Fruit fly (Drosophila melanogaster): ENCODE results near the gene Gat.

Gene Gat

DNA sequence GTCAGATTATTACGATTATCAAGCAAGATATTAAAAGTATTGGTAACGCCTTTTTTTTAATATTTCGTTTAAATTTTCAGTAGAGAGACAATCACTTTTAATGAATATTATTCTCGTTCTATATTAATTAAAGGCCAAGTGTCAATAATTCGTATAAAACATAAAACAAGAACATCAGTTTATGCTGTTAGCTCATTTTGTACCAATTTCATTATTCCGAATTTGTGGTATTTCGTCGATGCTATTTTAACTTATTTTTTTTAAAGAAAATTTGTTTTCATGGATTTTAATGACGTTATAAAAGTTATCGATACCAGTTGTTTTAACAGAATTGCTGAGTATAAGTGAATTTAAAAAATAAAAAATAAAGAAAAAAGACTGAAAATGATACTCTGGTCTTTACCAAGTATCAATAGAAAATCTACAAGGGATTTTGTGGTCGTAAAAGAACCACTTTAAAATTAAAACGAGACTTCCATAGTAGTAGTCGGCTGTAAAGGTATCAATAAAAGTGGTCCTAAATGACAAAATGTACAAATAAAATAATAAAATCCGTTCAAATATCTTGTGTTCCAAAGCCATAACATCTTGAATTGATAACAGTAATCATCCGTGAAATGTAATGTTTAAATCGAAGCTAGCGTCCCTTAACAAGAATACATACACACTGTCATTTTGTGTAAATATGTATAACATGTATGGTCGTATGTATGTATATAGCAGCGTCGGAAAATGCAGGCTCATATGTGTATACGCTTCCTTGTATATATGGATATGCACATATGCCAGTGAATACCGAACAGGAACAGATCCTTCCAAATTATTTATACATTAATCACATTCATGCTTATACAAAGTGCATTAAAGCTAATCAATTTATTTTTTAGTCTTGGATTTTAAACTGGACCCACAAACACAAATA, 18.8 kb upstream of the Gat start, which contains the start of gene Eph:
Gene Eph, plus strand, starts transcription at position 287 of the 922 bp plus-strand sequence.
- TF ChIP-seq CG3919 (GFP tag; optimal IDR thresholded peaks at IDR 0.05), result no peak
- no peak for TF ChIP-seq ss (GFP tag; optimal IDR thresholded peaks at IDR 0.05)
- no peak for TF ChIP-seq achi (GFP tag; optimal IDR thresholded peaks at IDR 0.05)
- no peak for TF ChIP-seq CG6854 (GFP tag; optimal IDR thresholded peaks at IDR 0.05)
- no peak for TF ChIP-seq acj6 (GFP tag; optimal IDR thresholded peaks at IDR 0.05)
- no peak for TF ChIP-seq net (GFP tag; optimal IDR thresholded peaks at IDR 0.05)
- TF ChIP-seq Sox102F (GFP tag; optimal IDR thresholded peaks at IDR 0.05), result no peak
- no peak for TF ChIP-seq CG8319 (GFP tag; optimal IDR thresholded peaks at IDR 0.05)
- peak; percentile 77 for TF ChIP-seq Eip78C (GFP tag)
- TF ChIP-seq CG15336 (GFP tag; IDR thresholded peaks at IDR 0.05), result no peak
- TF ChIP-seq salr (GFP tag; optimal IDR thresholded peaks at IDR 0.05), result no peak
- TF ChIP-seq dac (GFP tag; optimal IDR thresholded peaks at IDR 0.05), result no peak
- TF ChIP-seq topi (GFP tag; optimal IDR thresholded peaks at IDR 0.05), result peak; percentile 4
- TF ChIP-seq Sox15 (GFP tag; optimal IDR thresholded peaks at IDR 0.05), result no peak
- TF ChIP-seq Ets21C (GFP tag; optimal IDR thresholded peaks at IDR 0.05), result no peak
- TF ChIP-seq CG9139 (GFP tag; optimal IDR thresholded peaks at IDR 0.05), result no peak
- TF ChIP-seq OdsH (GFP tag; optimal IDR thresholded peaks at IDR 0.05), result no peak
- no peak for TF ChIP-seq Hr39 (GFP tag; optimal IDR thresholded peaks at IDR 0.05)
- no peak for TF ChIP-seq pdm3 (GFP tag; optimal IDR thresholded peaks at IDR 0.05)
- TF ChIP-seq Hr4 (GFP tag; optimal IDR thresholded peaks at IDR 0.05), result peak; percentile 12
- no peak for TF ChIP-seq Eip93F (GFP tag; optimal IDR thresholded peaks at IDR 0.05)
- TF ChIP-seq Ets96B (tag; optimal IDR thresholded peaks at IDR 0.05), result no peak
- no peak for TF ChIP-seq Smox (GFP tag; optimal IDR thresholded peaks at IDR 0.05)
- TF ChIP-seq CG10631 (GFP tag; optimal IDR thresholded peaks at IDR 0.05), result no peak
- no peak for TF ChIP-seq CG6808 (GFP tag; optimal IDR thresholded peaks at IDR 0.05)
- no peak for TF ChIP-seq CG1621 (tag; optimal IDR thresholded peaks at IDR 0.05)
- TF ChIP-seq CG31627 (GFP tag; optimal IDR thresholded peaks at IDR 0.05), result no peak
- TF ChIP-seq CG8119 (GFP tag; IDR thresholded peaks at IDR 0.05), result no peak
- no peak for TF ChIP-seq eg (GFP tag; IDR thresholded peaks at IDR 0.05)
- peak; percentile 7 for TF ChIP-seq esn (GFP tag; optimal IDR thresholded peaks at IDR 0.05)
- no peak for TF ChIP-seq CG8632 (GFP tag; optimal IDR thresholded peaks at IDR 0.05)

DNA sequence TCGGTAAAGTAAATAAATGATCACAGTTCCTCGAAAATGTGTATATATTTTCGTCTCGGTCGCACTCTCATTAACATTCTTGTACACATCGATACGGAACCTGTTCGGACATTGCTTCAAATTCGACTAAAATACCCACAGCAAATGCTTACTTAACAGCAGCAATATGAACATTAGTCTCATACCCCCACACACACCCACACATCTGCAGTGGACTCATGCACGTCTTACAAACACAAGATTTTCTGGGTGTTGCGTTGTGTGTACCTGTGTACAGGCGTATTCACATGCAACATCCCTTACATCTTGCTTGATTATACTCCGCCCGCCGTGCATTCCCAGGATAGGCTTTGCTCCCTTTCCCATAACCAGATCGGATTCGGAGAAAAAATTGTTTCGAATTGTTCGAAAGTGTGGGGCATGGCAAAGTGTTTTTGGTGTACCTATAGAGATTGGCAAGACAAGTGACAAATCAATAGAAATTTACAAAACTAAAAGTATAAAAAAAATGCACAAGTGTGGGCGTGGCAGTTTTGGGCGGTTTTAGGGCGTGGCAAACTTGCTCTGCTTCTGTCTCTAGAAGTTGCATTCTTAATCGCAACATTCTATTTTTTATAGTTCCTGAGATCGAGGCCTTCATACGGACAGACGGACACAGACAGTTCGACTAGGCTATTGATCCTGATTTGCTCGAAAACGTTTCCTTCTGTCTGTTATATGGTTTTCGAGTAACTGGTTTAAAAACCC, 3.4 kb upstream of the Gat start, which contains the start of gene mav:
Gene mav, minus strand, starts transcription at position 134 of the 747 bp plus-strand sequence.
- TF ChIP-seq vri (GFP tag; optimal IDR thresholded peaks at IDR 0.05) (peak; percentile 16), Ets96B (tag; optimal IDR thresholded peaks at IDR 0.05) (no peak), CG16779 (tag; optimal IDR thresholded peaks at IDR 0.05) (no peak), svp (GFP tag) (no peak), dac (GFP tag; optimal IDR thresholded peaks at IDR 0.05) (no peak), CG10631 (GFP tag; optimal IDR thresholded peaks at IDR 0.05) (no peak), CG6808 (GFP tag; optimal IDR thresholded peaks at IDR 0.05) (peak; percentile 51), cyc (GFP tag; optimal IDR thresholded peaks at IDR 0.05) (no peak), CG8119 (GFP tag; IDR thresholded peaks at IDR 0.05) (no peak), Eip78C (GFP tag) (peak; percentile 51), CG9139 (GFP tag; optimal IDR thresholded peaks at IDR 0.05) (no peak), pdm3 (GFP tag; optimal IDR thresholded peaks at IDR 0.05) (no peak), CG6854 (GFP tag; optimal IDR thresholded peaks at IDR 0.05) (peak; percentile 72), Sox102F (GFP tag; optimal IDR thresholded peaks at IDR 0.05) (peak; percentile 29)
